Fruit fly (Drosophila melanogaster) Kc167 (cell line): ENCODE results near the gene eIF2A.

Experiments used
- Sin3A ChIP-seq: fragments of >200 bp; optimal IDR thresholded peaks from 2 replicates; lab custom pipeline; 2018; ENCODE audit warnings: missing external identifiers
- h ChIP-seq: fragments of >200 bp; optimal IDR thresholded peaks from 3 replicates; lab custom pipeline; 2018; ENCODE audit warnings: missing external identifiers
- insv ChIP-seq: fragments of >200 bp; optimal IDR thresholded peaks from 3 replicates; lab custom pipeline; 2018; ENCODE audit warnings: missing external identifiers
- psq ChIP-seq: fragments of >200 bp; optimal IDR thresholded peaks from 2 replicates; lab custom pipeline; 2017; ENCODE audit warnings: missing external identifiers
- ttk ChIP-seq: sonication (Bioruptor generic); optimal IDR thresholded peaks from 2 replicates; lab custom pipeline; 2017; ENCODE audit warnings: missing external identifiers

- no peak for TF ChIP-seq psq
- TF ChIP-seq h (lab: Kevin White, UChicago), result no peak
- no peak for TF ChIP-seq Sin3A (lab: Kevin White, UChicago)
- no peak for TF ChIP-seq insv (lab: Kevin White, UChicago)
- no peak for TF ChIP-seq ttk (lab: Kevin White, UChicago)
Measured at dm6 chr3L:21828177-21828589, 3.6 kb downstream of the eIF2A start, which contains the start of gene CG32448.
